Worm (Caenorhabditis elegans) whole organism, L4 larva: Measurements from ENCODE around the gene F57C2.5.

Experiments
- F49E8.2 ChIP-seq: sonication (generic microtip); optimal IDR thresholded peaks from 2 replicates; lab custom pipeline; 2016; ENCODE audit warnings: missing compliant biosample characterization, mild to moderate bottlenecking, missing genetic modification characterization, borderline replicate concordance
- R02D3.7 ChIP-seq: fragments of 150-350 bp; sonication (generic microtip); optimal IDR thresholded peaks from 3 replicates; lab custom pipeline; 2014; ENCODE audit warnings: missing biosample characterization, missing genetic modification characterization
- Y48G9A.11 ChIP-seq: fragments of 200-800 bp; sonication (Bioruptor generic); IDR thresholded peaks from 2 replicates; pipeline ENCODE4 v1.3.6; 2022; ENCODE audit warnings: missing genetic modification reagents, missing genetic modification characterization, missing compliant biosample characterization
- Y5F2A.4 ChIP-seq: fragments of 200-800 bp; sonication (Bioruptor generic); optimal IDR thresholded peaks from 2 replicates; lab custom pipeline; 2018; ENCODE audit warnings: mild to moderate bottlenecking, missing genetic modification characterization, missing compliant biosample characterization
- aha-1 ChIP-seq: fragments of 150-350 bp; peaks from one replicate; lab custom pipeline; 2014; ENCODE audit warnings: missing biosample characterization, missing genetic modification characterization
- attf-4 ChIP-seq: sonication (generic microtip); optimal IDR thresholded peaks from 3 replicates; lab custom pipeline; 2017; ENCODE audit warnings: missing biosample characterization, missing genetic modification characterization
- ceh-44 ChIP-seq: fragments of 200-800 bp; sonication (Bioruptor generic); IDR thresholded peaks from 2 replicates; pipeline ENCODE4 v1.3.6; 2022; ENCODE audit warnings: missing genetic modification reagents, missing genetic modification characterization, missing compliant biosample characterization
- ctbp-1 ChIP-seq: fragments of 200-800 bp; sonication (Bioruptor generic); IDR thresholded peaks from 2 replicates; pipeline ENCODE4 v1.3.6; 2022; ENCODE audit warnings: missing genetic modification reagents, missing genetic modification characterization, missing compliant biosample characterization
- dpl-1 ChIP-seq: fragments of 150-350 bp; optimal IDR thresholded peaks from 2 replicates; lab custom pipeline; 2014; ENCODE audit warnings: missing biosample characterization, missing genetic modification reagents, missing genetic modification characterization
- gei-8 ChIP-seq: fragments of 200-800 bp; sonication (Bioruptor generic); optimal IDR thresholded peaks from 2 replicates; lab custom pipeline; 2018; ENCODE audit warnings: mild to moderate bottlenecking, missing genetic modification characterization, missing compliant biosample characterization
- lim-7 ChIP-seq: fragments of 200-800 bp; sonication (Bioruptor generic); IDR thresholded peaks from 2 replicates; pipeline ENCODE4 v1.3.6; 2022; ENCODE audit warnings: missing genetic modification characterization, missing compliant biosample characterization
- lin-13 ChIP-seq: fragments of 150-350 bp; optimal IDR thresholded peaks from 2 replicates; lab custom pipeline; 2014; ENCODE audit warnings: missing biosample characterization, missing genetic modification reagents, missing genetic modification characterization
- lin-38 ChIP-seq: fragments of 200-800 bp; sonication (Bioruptor generic); IDR thresholded peaks from 2 replicates; pipeline ENCODE4 v1.3.6; 2022; ENCODE audit warnings: missing genetic modification reagents, missing genetic modification characterization, missing compliant biosample characterization
- mes-2 ChIP-seq: sonication (generic microtip); optimal IDR thresholded peaks from 2 replicates; lab custom pipeline; 2016; ENCODE audit warnings: missing genotype, mild to moderate bottlenecking, missing genetic modification characterization, missing compliant biosample characterization; ENCODE audit not compliant: poor library complexity, severe bottlenecking
- nhr-28 ChIP-seq: fragments of 150-350 bp; optimal IDR thresholded peaks from 2 replicates; lab custom pipeline; 2014; ENCODE audit warnings: missing biosample characterization, missing genetic modification characterization
- sdz-12 ChIP-seq: fragments of 200-800 bp; sonication (Bioruptor generic); optimal IDR thresholded peaks from 2 replicates; lab custom pipeline; 2018; ENCODE audit warnings: mild to moderate bottlenecking, missing genetic modification characterization, missing compliant biosample characterization
- snpc-1.2 ChIP-seq: fragments of 200-800 bp; sonication (Bioruptor generic); IDR thresholded peaks from 2 replicates; pipeline ENCODE4 v1.3.6; 2022; ENCODE audit warnings: missing genetic modification reagents, missing genetic modification characterization, missing compliant biosample characterization
- spr-3 ChIP-seq: fragments of 200-800 bp; sonication (Bioruptor generic); optimal IDR thresholded peaks from 2 replicates; lab custom pipeline; 2018; ENCODE audit warnings: mild to moderate bottlenecking, missing genetic modification characterization, missing compliant biosample characterization
- unc-130 ChIP-seq: sonication (generic microtip); optimal IDR thresholded peaks from 2 replicates; lab custom pipeline; 2016; ENCODE audit warnings: missing genetic modification reagents, missing genetic modification characterization, missing compliant biosample characterization
- unc-62 ChIP-seq, 3 experiments: fragments of 150-350 bp in 1 of 3; sonication (generic microtip); optimal IDR thresholded peaks in 2 of 3; peaks in 1 of 3; 1 replicate in 1 of 3; 2 replicates in 2 of 3; lab custom pipeline; 2014 to 2017; ENCODE audit warnings: missing biosample characterization in 3 of 3, missing genetic modification characterization in 3 of 3, missing genetic modification reagents in 3 of 3, missing genotype in 1 of 3
- vab-7 ChIP-seq: fragments of 200-800 bp; sonication (Bioruptor generic); IDR thresholded peaks from 2 replicates; pipeline ENCODE4 v1.3.6; 2022; ENCODE audit warnings: missing genetic modification reagents, missing genetic modification characterization, missing compliant biosample characterization

Gene F57C2.5

ce11 chrII:14488661-14489060 is 39.4 kb downstream of the F57C2.5 start, which contains the start of gene usp-14 (continued):
- TF ChIP-seq mes-2 (peak; percentile 81), vab-7 (GFP tag; lab: Robert Waterston, UW) (0 out of 2 replicates have a peak, but pooled peaks have one; percentile 16)

- TF ChIP-seq spr-3 (GFP tag; lab: Kevin White, UChicago) (no peak), ctbp-1 (GFP tag; lab: Robert Waterston, UW) (no peak), unc-62 (GFP tag; optimal IDR thresholded peaks at IDR 0.05 in 1 of 2; lab: Kevin White, UChicago) (peak in 1 of 2 experiments; percentile 91), unc-62 (tag; optimal IDR thresholded peaks at IDR 0.05; lab: Kevin White, UChicago) (no peak)
Measured at ce11 chrII:14483813-14484212, 44.2 kb downstream of the F57C2.5 start.

DNA sequence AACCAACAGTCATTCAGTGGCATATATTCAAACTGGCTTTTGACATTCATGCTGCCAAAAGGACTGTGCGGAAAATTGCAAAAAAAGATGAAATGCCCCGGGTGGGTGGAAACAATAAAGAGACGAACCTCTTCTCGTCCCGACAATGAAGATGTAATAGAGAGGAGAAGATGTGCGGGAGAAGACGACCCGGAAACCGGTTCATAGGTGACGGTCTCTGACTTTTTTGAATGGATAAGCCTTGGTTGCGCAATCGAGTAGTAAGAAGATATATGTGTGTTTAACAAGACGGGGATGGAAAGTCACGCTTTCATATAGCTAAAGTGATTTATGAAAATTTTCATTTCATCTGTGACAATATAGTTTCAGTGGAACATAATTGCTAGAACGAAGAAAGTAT is 47.3 kb downstream of the F57C2.5 start:
- TF ChIP-seq lin-13 (GFP tag; lab: Kevin White, UChicago) = no peak
- TF ChIP-seq nhr-28 = peak; percentile 17
- TF ChIP-seq unc-62 (GFP tag; optimal IDR thresholded peaks at IDR 0.05 in 1 of 2; lab: Kevin White, UChicago) = no peak
- no peak for TF ChIP-seq unc-62 (tag; optimal IDR thresholded peaks at IDR 0.05; lab: Kevin White, UChicago)

DNA sequence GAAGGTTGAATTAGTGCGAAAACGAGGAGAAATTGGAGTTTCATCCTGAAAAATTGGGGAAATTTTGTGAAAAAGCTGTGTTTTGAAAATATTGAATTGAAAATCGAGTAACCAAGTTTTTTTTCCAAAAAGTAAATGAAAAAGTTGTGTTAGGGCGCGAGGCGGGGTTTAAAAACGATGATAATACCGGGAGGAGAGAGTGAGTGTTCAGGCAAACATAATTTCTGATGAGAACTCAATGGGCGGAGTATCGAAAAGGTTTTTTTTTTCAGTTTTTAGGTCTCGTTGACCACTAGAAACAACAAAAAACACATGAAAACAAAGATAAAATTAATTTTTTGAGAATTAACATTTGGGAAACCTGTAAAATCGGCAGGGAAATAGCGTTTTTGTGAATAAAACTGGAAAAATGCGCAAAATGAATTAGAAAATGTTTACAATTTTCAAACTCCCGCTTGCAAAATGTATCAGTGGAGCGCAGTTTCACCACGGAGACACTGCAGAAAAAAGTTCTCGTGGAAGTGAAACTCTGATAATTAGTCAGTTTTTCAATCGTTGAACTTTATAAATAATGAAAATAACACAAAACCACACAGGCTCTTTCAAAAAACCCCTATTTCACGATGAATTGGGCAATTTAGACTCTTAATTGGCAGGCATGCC is 48.3 kb downstream of the F57C2.5 start, which contains the start of gene C13B4.1:
C13B4.1 (minus strand) TSS at position 51 of the 663 bp plus-strand sequence.
- TF ChIP-seq gei-8 (GFP tag; lab: Kevin White, UChicago) (no peak), mes-2 (peak; percentile 75), dpl-1 (GFP tag; lab: Kevin White, UChicago) (peak; percentile 23), F49E8.2 (tag; lab: Kevin White, UChicago) (peak; percentile 68), snpc-1.2 (GFP tag; lab: Robert Waterston, UW) (0 out of 2 replicates have a peak, but pooled peaks have one; percentile 47), attf-4 (no peak), vab-7 (GFP tag; lab: Robert Waterston, UW) (0 out of 2 replicates have a peak, but pooled peaks have one; percentile 19), lin-38 (GFP tag; lab: Robert Waterston, UW) (peak; percentile 93), lim-7 (GFP tag; lab: Robert Waterston, UW) (no peak), R02D3.7 (no peak), aha-1 (tag; lab: Kevin White, UChicago) (peak; percentile 46), Y48G9A.11 (peak; percentile 48; the same call in 1 of the 2 replicates), sdz-12 (GFP tag; lab: Kevin White, UChicago) (no peak), Y5F2A.4 (GFP tag; lab: Kevin White, UChicago) (no peak), unc-130 (peak; percentile 52), ceh-44 (GFP tag; lab: Robert Waterston, UW) (0 out of 2 replicates have a peak, but pooled peaks have one; percentile 9)
